Worm (Caenorhabditis elegans): ENCODE results near the gene ckr-2.

- no peak for TF ChIP-seq ceh-82 (tag; optimal IDR thresholded peaks at IDR 0.05)
- TF ChIP-seq egl-27 (tag; optimal IDR thresholded peaks at IDR 0.05) = no peak
- no peak for TF ChIP-seq nhr-10 (tag; optimal IDR thresholded peaks at IDR 0.05)
- TF ChIP-seq nhr-11 (tag; optimal IDR thresholded peaks at IDR 0.05) = no peak
- no peak for TF ChIP-seq snpc-4 (tag; optimal IDR thresholded peaks at IDR 0.05)
- no peak for TF ChIP-seq aly-2 (tag; optimal IDR thresholded peaks at IDR 0.05)
- no peak for TF ChIP-seq alr-1 (tag; optimal IDR thresholded peaks at IDR 0.05)
- no peak for TF ChIP-seq unc-62 (GFP tag; optimal IDR thresholded peaks at IDR 0.05)
Observed at ce11 chrIII:2053433-2053832, 32.0 kb upstream of the ckr-2 start.

All from whole organism, L2 larva.